Worm (Caenorhabditis elegans) whole organism, young adult: Measurements from ENCODE around the gene allo-1.

Experiments used
- B0019.2 ChIP-seq: fragments of 200-800 bp; sonication (Bioruptor generic); conservative IDR thresholded peaks from 2 replicates; pipeline ENCODE4 v1.3.6; 2022; ENCODE audit warnings: missing genetic modification reagents, missing genetic modification characterization, missing compliant biosample characterization
- C17E4.6 ChIP-seq: fragments of 200-800 bp; sonication (Bioruptor generic); IDR thresholded peaks from 2 replicates; pipeline ENCODE4 v1.3.6; 2022; ENCODE audit warnings: missing genetic modification reagents, missing genetic modification characterization, missing compliant biosample characterization
- D2030.7 ChIP-seq: fragments of 200-800 bp; sonication (Bioruptor generic); IDR thresholded peaks from 2 replicates; pipeline ENCODE4 v1.3.6; 2022; ENCODE audit warnings: missing genetic modification reagents, missing genetic modification characterization, missing compliant biosample characterization
- F23B12.7 ChIP-seq: sonication (generic microtip); optimal IDR thresholded peaks from 2 replicates; lab custom pipeline; 2017; ENCODE audit warnings: missing genetic modification characterization, mild to moderate bottlenecking, missing compliant biosample characterization, antibody characterized with exemption, moderate library complexity; ENCODE audit not compliant: insufficient read depth
- F33H1.4 ChIP-seq: fragments of 200-800 bp; sonication (Bioruptor generic); IDR thresholded peaks from 2 replicates; pipeline ENCODE4 v1.3.6; 2022; ENCODE audit warnings: missing genetic modification reagents, missing genetic modification characterization, missing compliant biosample characterization
- F37B4.10 ChIP-seq: fragments of 200-800 bp; sonication (Bioruptor generic); IDR thresholded peaks from 2 replicates; pipeline ENCODE4 v1.3.6; 2022; ENCODE audit warnings: missing genetic modification characterization, missing compliant biosample characterization
- F57C9.4 ChIP-seq: sonication (generic microtip); optimal IDR thresholded peaks from 2 replicates; lab custom pipeline; 2017; ENCODE audit warnings: mild to moderate bottlenecking, missing genetic modification characterization, missing compliant biosample characterization
- T26A5.8 ChIP-seq: sonication (generic microtip); optimal IDR thresholded peaks from 2 replicates; lab custom pipeline; 2016; ENCODE audit warnings: missing genetic modification characterization, missing compliant biosample characterization
- Y53F4B.3 ChIP-seq: fragments of 200-800 bp; sonication (Bioruptor generic); IDR thresholded peaks from 2 replicates; pipeline ENCODE4 v1.3.6; 2022; ENCODE audit warnings: missing genetic modification reagents, missing genetic modification characterization, missing compliant biosample characterization
- Y53G8AR.9 ChIP-seq: fragments of 200-800 bp; sonication (Bioruptor generic); conservative IDR thresholded peaks from 2 replicates; pipeline ENCODE4 v1.3.6; 2022; ENCODE audit warnings: missing genetic modification reagents, missing genetic modification characterization, missing compliant biosample characterization
- ZK185.1 ChIP-seq: sonication (generic microtip); optimal IDR thresholded peaks from 2 replicates; lab custom pipeline; 2016; ENCODE audit warnings: mild to moderate bottlenecking, missing genetic modification characterization, missing compliant biosample characterization; ENCODE audit not compliant: poor library complexity, severe bottlenecking
- aptf-3 ChIP-seq: fragments of 200-800 bp; sonication (Bioruptor generic); IDR thresholded peaks from 2 replicates; pipeline ENCODE4 v1.3.6; 2022; ENCODE audit warnings: missing genetic modification characterization, missing compliant biosample characterization
- athp-1 ChIP-seq: sonication (generic microtip); optimal IDR thresholded peaks from 2 replicates; lab custom pipeline; 2017; ENCODE audit warnings: mild to moderate bottlenecking, missing genetic modification characterization, missing compliant biosample characterization
- attf-3 ChIP-seq: fragments of 200-800 bp; sonication (Bioruptor generic); conservative IDR thresholded peaks from 2 replicates; pipeline ENCODE4 v1.3.6; 2022; ENCODE audit warnings: missing genetic modification reagents, missing genetic modification characterization, missing compliant biosample characterization
- cebp-2 ChIP-seq: fragments of 200-800 bp; sonication (Bioruptor generic); IDR thresholded peaks from 2 replicates; pipeline ENCODE4 v1.3.6; 2022; ENCODE audit warnings: missing genetic modification characterization, missing compliant biosample characterization
- ceh-100 ChIP-seq: fragments of 200-800 bp; sonication (Bioruptor generic); IDR thresholded peaks from 2 replicates; pipeline ENCODE4 v1.3.6; 2022; ENCODE audit warnings: missing genetic modification reagents, missing genetic modification characterization, missing compliant biosample characterization
- ceh-58 ChIP-seq: fragments of 200-800 bp; sonication (Bioruptor generic); IDR thresholded peaks from 2 replicates; pipeline ENCODE4 v1.3.6; 2022; ENCODE audit warnings: missing genetic modification characterization, missing compliant biosample characterization
- ceh-91 ChIP-seq: fragments of 200-800 bp; sonication (Bioruptor generic); IDR thresholded peaks from 2 replicates; pipeline ENCODE4 v1.3.6; 2022; ENCODE audit warnings: missing genetic modification reagents, missing genetic modification characterization, missing compliant biosample characterization
- chd-7 ChIP-seq: sonication (generic microtip); optimal IDR thresholded peaks from 2 replicates; lab custom pipeline; 2016; ENCODE audit warnings: mild to moderate bottlenecking, missing genetic modification characterization, moderate library complexity, missing compliant biosample characterization
- egrh-3 ChIP-seq: fragments of 200-800 bp; sonication (Bioruptor generic); IDR thresholded peaks from 2 replicates; pipeline ENCODE4 v1.3.6; 2022; ENCODE audit warnings: missing genetic modification reagents, missing genetic modification characterization, missing compliant biosample characterization
- fkh-3 ChIP-seq: sonication (generic microtip); optimal IDR thresholded peaks from 2 replicates; lab custom pipeline; 2016; ENCODE audit warnings: mild to moderate bottlenecking, missing genetic modification characterization, missing compliant biosample characterization
- gei-17 ChIP-seq: fragments of 200-800 bp; sonication (Bioruptor generic); optimal IDR thresholded peaks from 2 replicates; lab custom pipeline; 2018; ENCODE audit warnings: mild to moderate bottlenecking, missing genetic modification characterization, missing compliant biosample characterization
- hlh-12 ChIP-seq: sonication (generic microtip); optimal IDR thresholded peaks from 2 replicates; lab custom pipeline; 2016; ENCODE audit warnings: missing genetic modification characterization, missing compliant biosample characterization
- hlh-26 ChIP-seq: fragments of 200-800 bp; sonication (Bioruptor generic); conservative IDR thresholded peaks from 2 replicates; pipeline ENCODE4 v1.3.6; 2022; ENCODE audit warnings: missing genetic modification reagents, missing genetic modification characterization, missing compliant biosample characterization
- hmg-1.2 ChIP-seq: fragments of 200-800 bp; sonication (Bioruptor generic); IDR thresholded peaks from 2 replicates; pipeline ENCODE4 v1.3.6; 2022; ENCODE audit warnings: missing genetic modification reagents, missing genetic modification characterization, missing compliant biosample characterization
- hmg-20 ChIP-seq: fragments of 200-800 bp; sonication (Bioruptor generic); IDR thresholded peaks from 2 replicates; pipeline ENCODE4 v1.3.6; 2022; ENCODE audit warnings: missing genetic modification reagents, missing genetic modification characterization, missing compliant biosample characterization
- lin-40 ChIP-seq: sonication (generic microtip); optimal IDR thresholded peaks from 2 replicates; lab custom pipeline; 2016; ENCODE audit warnings: missing genetic modification characterization, mild to moderate bottlenecking, missing compliant biosample characterization, missing genotype, missing genetic modification reagents
- madf-10 ChIP-seq: sonication (generic microtip); optimal IDR thresholded peaks from 2 replicates; lab custom pipeline; 2016; ENCODE audit warnings: mild to moderate bottlenecking, missing genetic modification characterization, missing compliant biosample characterization
- madf-6 ChIP-seq: fragments of 200-800 bp; sonication (Bioruptor generic); IDR thresholded peaks from 2 replicates; pipeline ENCODE4 v1.3.6; 2022; ENCODE audit warnings: missing genetic modification reagents, missing genetic modification characterization, missing compliant biosample characterization
- mes-4 ChIP-seq: sonication (generic microtip); optimal IDR thresholded peaks from 2 replicates; lab custom pipeline; 2016; ENCODE audit warnings: missing genotype, missing genetic modification characterization, missing compliant biosample characterization
- nfya-2 ChIP-seq: fragments of 200-800 bp; sonication (Bioruptor generic); IDR thresholded peaks from 2 replicates; pipeline ENCODE4 v1.3.6; 2022; ENCODE audit warnings: missing genetic modification reagents, missing genetic modification characterization, missing compliant biosample characterization
- nfyb-1 ChIP-seq: fragments of 200-800 bp; sonication (Bioruptor generic); IDR thresholded peaks from 2 replicates; pipeline ENCODE4 v1.3.6; 2022; ENCODE audit warnings: missing genetic modification reagents, missing genetic modification characterization, missing compliant biosample characterization
- nhr-27 ChIP-seq: fragments of 200-800 bp; sonication (Bioruptor generic); optimal IDR thresholded peaks from 2 replicates; lab custom pipeline; 2018; ENCODE audit warnings: mild to moderate bottlenecking, missing genetic modification characterization, moderate library complexity, missing compliant biosample characterization
- nhr-80 ChIP-seq: sonication (generic microtip); optimal IDR thresholded peaks from 2 replicates; lab custom pipeline; 2016; ENCODE audit warnings: missing genetic modification characterization, missing compliant biosample characterization
- nhr-90 ChIP-seq: sonication (generic microtip); optimal IDR thresholded peaks from 2 replicates; lab custom pipeline; 2016; ENCODE audit warnings: missing genotype, mild to moderate bottlenecking, missing genetic modification characterization, missing compliant biosample characterization
- pha-4 ChIP-seq: fragments of 150-350 bp; sonication (generic microtip); optimal IDR thresholded peaks from 2 replicates; lab custom pipeline; 2014; ENCODE audit warnings: missing biosample characterization, missing genetic modification reagents, missing genetic modification characterization
- rpc-1 ChIP-seq, 2 experiments: fragments of 150-350 bp in 1 of 2; sonication (generic microtip) in 1 of 2; optimal IDR thresholded peaks; 2 replicates each; lab custom pipeline; 2014 to 2018; ENCODE audit warnings: missing biosample characterization in 1 of 2, missing genetic modification characterization in 1 of 2, missing genetic modification reagents in 1 of 2, missing genotype in 1 of 2
- snpc-1.1 ChIP-seq: sonication (generic microtip); optimal IDR thresholded peaks from 2 replicates; lab custom pipeline; 2017; ENCODE audit warnings: missing genetic modification characterization, mild to moderate bottlenecking, missing compliant biosample characterization, antibody characterized with exemption, moderate library complexity, missing genotype, missing genetic modification reagents; ENCODE audit not compliant: insufficient read depth
- snpc-3.4 ChIP-seq: sonication (generic microtip); optimal IDR thresholded peaks from 2 replicates; lab custom pipeline; 2017; ENCODE audit warnings: missing genetic modification characterization, mild to moderate bottlenecking, missing compliant biosample characterization, antibody characterized with exemption, moderate library complexity, missing genotype, missing genetic modification reagents
- somi-1 ChIP-seq: fragments of 200-800 bp; sonication (Bioruptor generic); optimal IDR thresholded peaks from 2 replicates; lab custom pipeline; 2018; ENCODE audit warnings: mild to moderate bottlenecking, missing genetic modification characterization, missing compliant biosample characterization
- sptf-2 ChIP-seq: fragments of 200-800 bp; sonication (Bioruptor generic); optimal IDR thresholded peaks from 2 replicates; lab custom pipeline; 2018; ENCODE audit warnings: mild to moderate bottlenecking, missing genetic modification characterization, missing compliant biosample characterization
- unc-130 ChIP-seq: sonication (generic microtip); optimal IDR thresholded peaks from 2 replicates; lab custom pipeline; 2016; ENCODE audit warnings: missing genetic modification reagents, missing genetic modification characterization, missing compliant biosample characterization
- unc-62 ChIP-seq: fragments of 150-350 bp; optimal IDR thresholded peaks from 2 replicates; lab custom pipeline; 2014; ENCODE audit warnings: missing biosample characterization, missing genetic modification reagents, missing genetic modification characterization
- xnd-1 ChIP-seq: sonication (generic microtip); optimal IDR thresholded peaks from 2 replicates; lab custom pipeline; 2016; ENCODE audit warnings: missing genotype, missing genetic modification reagents, missing genetic modification characterization, missing compliant biosample characterization
- zfh-2 ChIP-seq: fragments of 200-800 bp; sonication (Bioruptor generic); conservative IDR thresholded peaks from 2 replicates; pipeline ENCODE4 v1.3.6; 2022; ENCODE audit warnings: missing genetic modification reagents, missing genetic modification characterization, missing compliant biosample characterization
- ztf-25 ChIP-seq: fragments of 200-800 bp; sonication (Bioruptor generic); IDR thresholded peaks from 2 replicates; pipeline ENCODE4 v1.3.6; 2022; ENCODE audit warnings: missing genetic modification reagents, missing genetic modification characterization, missing compliant biosample characterization
- ztf-3 ChIP-seq: fragments of 200-800 bp; sonication (Bioruptor generic); optimal IDR thresholded peaks from 2 replicates; lab custom pipeline; 2018; ENCODE audit warnings: mild to moderate bottlenecking, missing genetic modification characterization, missing compliant biosample characterization

allo-1 gene

DNA sequence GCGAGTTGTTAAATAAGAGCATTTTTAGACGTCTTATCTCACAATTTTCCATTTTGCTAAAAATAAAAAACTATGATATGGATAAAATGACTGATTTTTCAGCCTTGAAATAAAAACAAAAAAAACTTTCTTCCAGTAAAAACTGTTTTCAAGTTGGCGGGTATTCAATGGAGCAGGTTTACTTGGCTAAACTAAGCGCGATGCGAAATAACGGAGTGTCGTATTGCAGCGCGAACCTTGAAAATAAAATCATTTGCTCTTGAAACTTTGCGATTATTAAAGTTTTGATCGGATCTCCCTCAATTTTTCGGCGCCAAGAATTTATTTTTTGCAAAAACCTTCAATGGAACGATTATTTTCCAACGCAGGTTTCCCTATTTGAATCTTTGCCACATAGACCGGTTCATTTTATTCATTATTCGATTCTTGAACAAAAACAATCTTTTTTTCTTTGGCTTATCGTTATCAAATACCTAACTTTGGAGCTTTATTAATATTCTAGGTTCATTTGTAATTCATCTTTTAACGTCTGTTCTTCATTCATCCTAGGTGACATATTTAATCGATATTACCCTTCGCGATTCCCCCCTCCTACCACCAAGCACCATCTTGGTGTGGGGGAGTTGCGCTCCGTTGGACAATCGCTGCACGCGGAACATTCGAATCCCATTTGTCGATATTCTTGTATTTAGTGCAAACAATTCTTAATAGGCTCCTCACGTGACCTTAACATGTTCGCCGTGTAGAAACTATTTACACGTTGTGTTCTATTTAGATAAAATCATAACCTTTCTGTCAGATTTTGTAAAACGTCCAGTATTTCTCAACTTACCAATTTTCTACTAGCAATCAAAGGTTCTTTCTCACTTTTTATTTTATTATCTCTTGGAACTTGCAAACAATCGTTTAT lies 37.9 kb upstream of the allo-1 start, which contains the start of the genes orc-5 and cyb-1 (continued):
- no peak for TF ChIP-seq somi-1 (GFP tag; lab: Kevin White, UChicago)
- TF ChIP-seq snpc-1.1 (tag; lab: Kevin White, UChicago) = no peak
- TF ChIP-seq unc-130 (GFP tag; lab: Kevin White, UChicago) = no peak
- TF ChIP-seq F37B4.10 (GFP tag; lab: Robert Waterston, UW) = no peak
- no peak for TF ChIP-seq ztf-3
- no peak for TF ChIP-seq Y53F4B.3 (GFP tag; lab: Robert Waterston, UW)
- no peak for TF ChIP-seq egrh-3 (GFP tag; lab: Robert Waterston, UW)
- peak; percentile 59 for TF ChIP-seq F33H1.4 (GFP tag; lab: Robert Waterston, UW)
- no peak for TF ChIP-seq rpc-1 (optimal IDR thresholded peaks at IDR 0.05; lab: Kevin White, UChicago)
- no peak for TF ChIP-seq rpc-1 (tag; optimal IDR thresholded peaks at IDR 0.05; lab: Kevin White, UChicago)
- no peak for TF ChIP-seq hlh-26
- no peak for TF ChIP-seq nfyb-1 (GFP tag; lab: Robert Waterston, UW)
- no peak for TF ChIP-seq B0019.2 (GFP tag; lab: Robert Waterston, UW)
- no peak for TF ChIP-seq athp-1 (tag; lab: Kevin White, UChicago)
- no peak for TF ChIP-seq ZK185.1 (tag; lab: Kevin White, UChicago)
- no peak for TF ChIP-seq zfh-2 (GFP tag; lab: Robert Waterston, UW)
- TF ChIP-seq snpc-3.4 (tag; lab: Kevin White, UChicago) = no peak
- TF ChIP-seq mes-4 (tag; lab: Kevin White, UChicago) = no peak
- no peak for TF ChIP-seq sptf-2
- peak; percentile 65 for TF ChIP-seq ceh-91 (GFP tag; lab: Robert Waterston, UW)
- peak; percentile 99 for TF ChIP-seq attf-3
- no peak for TF ChIP-seq unc-62
- TF ChIP-seq Y53G8AR.9 (GFP tag; lab: Robert Waterston, UW) = 0 out of 2 replicates have a peak, but pooled peaks have one; percentile 28
- no peak for TF ChIP-seq nhr-27 (tag; lab: Kevin White, UChicago)
- TF ChIP-seq T26A5.8 (tag; lab: Kevin White, UChicago) = no peak
- TF ChIP-seq pha-4 (tag; lab: Kevin White, UChicago) = no peak
- peak; percentile 56 for TF ChIP-seq F23B12.7 (tag; lab: Kevin White, UChicago)
- no peak for TF ChIP-seq hmg-20 (GFP tag; lab: Robert Waterston, UW)
- no peak for TF ChIP-seq C17E4.6
- TF ChIP-seq cebp-2 = no peak
- peak; percentile 46; the same call in 1 of the 2 replicates for TF ChIP-seq D2030.7 (GFP tag; lab: Robert Waterston, UW)
- peak; percentile 31; the same call in 1 of the 2 replicates for TF ChIP-seq hmg-1.2 (GFP tag; lab: Robert Waterston, UW)
- no peak for TF ChIP-seq chd-7 (tag; lab: Kevin White, UChicago)
- TF ChIP-seq madf-10 (tag; lab: Kevin White, UChicago) = no peak
- no peak for TF ChIP-seq nfya-2 (GFP tag; lab: Robert Waterston, UW)
- TF ChIP-seq nhr-80 (tag; lab: Kevin White, UChicago) = no peak
- TF ChIP-seq ceh-100 (GFP tag; lab: Robert Waterston, UW) = no peak
- TF ChIP-seq lin-40 (tag; lab: Kevin White, UChicago) = no peak
- TF ChIP-seq ztf-25 (GFP tag; lab: Robert Waterston, UW) = no peak
- no peak for TF ChIP-seq fkh-3
- peak; percentile 88 for TF ChIP-seq madf-6 (GFP tag; lab: Robert Waterston, UW)
- TF ChIP-seq F57C9.4 = no peak
- TF ChIP-seq nhr-90 (tag; lab: Kevin White, UChicago) = no peak
- no peak for TF ChIP-seq hlh-12 (tag; lab: Kevin White, UChicago)
- TF ChIP-seq gei-17 (GFP tag; lab: Kevin White, UChicago) = no peak
- TF ChIP-seq ceh-58 (GFP tag; lab: Robert Waterston, UW) = no peak
- peak; percentile 54 for TF ChIP-seq xnd-1 (tag; lab: Kevin White, UChicago)
- TF ChIP-seq aptf-3 = no peak
